Fruit fly (Drosophila melanogaster) whole organism, embryonic: ENCODE measurements around the gene nod.

Experiments
- CG10147 ChIP-seq: fragments of 200-800 bp; sonication (Bioruptor generic); optimal IDR thresholded peaks from 2 replicates; lab custom pipeline; 2019; ENCODE audit warnings: missing biosample characterization, mild to moderate bottlenecking, missing genetic modification characterization, moderate library complexity
- CG10979 ChIP-seq: fragments of 200-800 bp; sonication (Bioruptor generic); optimal IDR thresholded peaks from 2 replicates; lab custom pipeline; 2018; ENCODE audit warnings: missing biosample characterization, mild to moderate bottlenecking, missing genetic modification characterization, moderate library complexity
- CG11695 ChIP-seq: fragments of 200-800 bp; sonication (Bioruptor generic); IDR thresholded peaks from 3 replicates; pipeline ENCODE4 v1.3.6; 2022; ENCODE audit warnings: missing biosample characterization, missing genetic modification characterization
- CG12219 ChIP-seq: fragments of 200-800 bp; sonication (Bioruptor generic); optimal IDR thresholded peaks from 3 replicates; lab custom pipeline; 2018; ENCODE audit warnings: missing biosample characterization, mild to moderate bottlenecking, missing genetic modification characterization
- CG13775 ChIP-seq: fragments of 200-800 bp; sonication (Bioruptor generic); optimal IDR thresholded peaks from 3 replicates; lab custom pipeline; 2017; ENCODE audit warnings: missing biosample characterization, mild to moderate bottlenecking, missing genetic modification characterization
- CG15073 ChIP-seq: fragments of 200-800 bp; sonication (Bioruptor generic); optimal IDR thresholded peaks from 2 replicates; lab custom pipeline; 2016; ENCODE audit warnings: missing biosample characterization, missing genetic modification characterization
- CG16813 ChIP-seq: fragments of 200-800 bp; sonication (Bioruptor generic); IDR thresholded peaks from 3 replicates; pipeline ENCODE4 v1.3.6; 2022; ENCODE audit warnings: missing biosample characterization, missing genetic modification characterization; ENCODE audit not compliant: partially characterized antibody
- CG17186 ChIP-seq: fragments of 200-800 bp; sonication (Bioruptor generic); optimal IDR thresholded peaks from 3 replicates; lab custom pipeline; 2017; ENCODE audit warnings: missing biosample characterization, missing genetic modification reagents, missing genetic modification characterization
- CG18619 ChIP-seq: fragments of 200-800 bp; sonication (Bioruptor generic); optimal IDR thresholded peaks from 3 replicates; lab custom pipeline; 2017; ENCODE audit warnings: missing biosample characterization, mild to moderate bottlenecking, missing genetic modification characterization
- CG2116 ChIP-seq: fragments of 200-800 bp; sonication (Bioruptor generic); optimal IDR thresholded peaks from 3 replicates; lab custom pipeline; 2018; ENCODE audit warnings: missing biosample characterization, mild to moderate bottlenecking, missing genetic modification characterization
- CG3407 ChIP-seq: fragments of 200-800 bp; sonication (Bioruptor generic); optimal IDR thresholded peaks from 2 replicates; lab custom pipeline; 2018; ENCODE audit warnings: missing biosample characterization, mild to moderate bottlenecking, missing genetic modification characterization
- CG4404 ChIP-seq: fragments of 200-800 bp; sonication (Bioruptor generic); IDR thresholded peaks from 2 replicates; pipeline ENCODE4 v1.3.6; 2022; ENCODE audit warnings: missing biosample characterization, missing genetic modification characterization
- CG5953 ChIP-seq: fragments of 200-800 bp; sonication (Bioruptor generic); IDR thresholded peaks from 2 replicates; pipeline ENCODE4 v1.3.6; 2022; ENCODE audit warnings: missing biosample characterization, missing genetic modification characterization
- CG8281 ChIP-seq: fragments of 200-800 bp; sonication (Bioruptor generic); optimal IDR thresholded peaks from 2 replicates; lab custom pipeline; 2018; ENCODE audit warnings: missing biosample characterization, mild to moderate bottlenecking, missing genetic modification characterization, moderate library complexity
- CG9876 ChIP-seq: fragments of 200-800 bp; sonication (Bioruptor generic); optimal IDR thresholded peaks from 2 replicates; lab custom pipeline; 2016; ENCODE audit warnings: missing biosample characterization, missing genetic modification characterization
- Dll ChIP-seq: fragments of 200-800 bp; sonication (Bioruptor generic); IDR thresholded peaks from 4 replicates; pipeline ENCODE4 v1.3.6; 2022; ENCODE audit warnings: missing biosample characterization, missing genetic modification characterization; ENCODE audit not compliant: partially characterized antibody
- Fer1 ChIP-seq: fragments of 200-800 bp; sonication (Bioruptor generic); optimal IDR thresholded peaks from 2 replicates; lab custom pipeline; 2017; ENCODE audit warnings: missing biosample characterization, mild to moderate bottlenecking, missing genetic modification characterization
- Gug ChIP-seq: fragments of 200-800 bp; sonication (Bioruptor generic); IDR thresholded peaks from 4 replicates; pipeline ENCODE4 v1.3.6; 2022; ENCODE audit warnings: missing biosample characterization, missing genetic modification characterization
- H15 ChIP-seq: fragments of 200-800 bp; sonication (Bioruptor generic); IDR thresholded peaks from 3 replicates; pipeline ENCODE4 v1.3.6; 2022; ENCODE audit warnings: missing biosample characterization, missing genetic modification characterization
- H2.0 ChIP-seq: fragments of 200-800 bp; sonication (Bioruptor generic); IDR thresholded peaks from 2 replicates; pipeline ENCODE4 v1.3.6; 2022; ENCODE audit warnings: missing biosample characterization, missing genetic modification characterization
- HLH4C ChIP-seq: fragments of 200-800 bp; sonication (Bioruptor generic); IDR thresholded peaks from 3 replicates; pipeline ENCODE4 v1.3.6; 2022; ENCODE audit warnings: missing biosample characterization, missing genetic modification characterization; ENCODE audit not compliant: partially characterized antibody
- Hr39 ChIP-seq: fragments of >200 bp; optimal IDR thresholded peaks from 2 replicates; lab custom pipeline; 2017
- Med ChIP-seq: fragments of 200-800 bp; sonication (Bioruptor generic); peaks from one replicate; lab custom pipeline; 2016; ENCODE audit warnings: missing biosample characterization, missing genetic modification characterization, mild to moderate bottlenecking, inconsistent platforms, moderate library complexity
- Oli ChIP-seq: fragments of 200-800 bp; sonication (Bioruptor generic); optimal IDR thresholded peaks from 2 replicates; lab custom pipeline; 2018; ENCODE audit warnings: missing biosample characterization, mild to moderate bottlenecking, missing genetic modification characterization, moderate library complexity
- Sin3A ChIP-seq: fragments of >200 bp; optimal IDR thresholded peaks from 2 replicates; lab custom pipeline; 2018
- Sox102F ChIP-seq: fragments of 200-800 bp; sonication (Bioruptor generic); optimal IDR thresholded peaks from 2 replicates; lab custom pipeline; 2018; ENCODE audit warnings: missing biosample characterization, mild to moderate bottlenecking, missing genetic modification characterization, moderate library complexity
- Tbp ChIP-seq: fragments of >200 bp; optimal IDR thresholded peaks from 2 replicates; lab custom pipeline; 2018; ENCODE audit warnings: missing biosample characterization, missing genetic modification characterization
- Xrp1 ChIP-seq: fragments of 200-800 bp; sonication (Bioruptor generic); IDR thresholded peaks from 2 replicates; pipeline ENCODE4 v1.3.6; 2022; ENCODE audit warnings: missing biosample characterization, missing genetic modification characterization
- aop ChIP-seq: fragments of 200-800 bp; sonication (Bioruptor generic); IDR thresholded peaks from 2 replicates; pipeline ENCODE4 v1.3.6; 2022; ENCODE audit warnings: missing biosample characterization, missing genetic modification characterization
- bigmax ChIP-seq: fragments of 200-800 bp; sonication (Bioruptor generic); optimal IDR thresholded peaks from 2 replicates; lab custom pipeline; 2018; ENCODE audit warnings: missing biosample characterization, mild to moderate bottlenecking, missing genetic modification characterization
- br ChIP-seq: fragments of >200 bp; optimal IDR thresholded peaks from 2 replicates; lab custom pipeline; 2017
- btn ChIP-seq: fragments of 200-800 bp; sonication (Bioruptor generic); optimal IDR thresholded peaks from 2 replicates; lab custom pipeline; 2016; ENCODE audit warnings: missing biosample characterization, missing genetic modification characterization
- croc ChIP-seq: fragments of 200-800 bp; sonication (Bioruptor generic); conservative IDR thresholded peaks from 3 replicates; pipeline ENCODE4 v1.3.6; 2022; ENCODE audit warnings: missing biosample characterization, missing genetic modification characterization
- esg ChIP-seq: fragments of 200-800 bp; sonication (Bioruptor generic); conservative IDR thresholded peaks from 2 replicates; pipeline ENCODE4 v1.3.6; 2022; ENCODE audit warnings: missing biosample characterization, missing genetic modification characterization
- exex ChIP-seq: fragments of 200-800 bp; sonication (Bioruptor generic); optimal IDR thresholded peaks from 4 replicates; lab custom pipeline; 2018; ENCODE audit warnings: missing biosample characterization, mild to moderate bottlenecking, missing genetic modification characterization, moderate library complexity
- eyg ChIP-seq: fragments of 200-800 bp; sonication (Bioruptor generic); optimal IDR thresholded peaks from 3 replicates; lab custom pipeline; 2016; ENCODE audit warnings: missing biosample characterization, missing genetic modification characterization
- grau ChIP-seq: fragments of 200-800 bp; optimal IDR thresholded peaks from 3 replicates; lab custom pipeline; 2019; ENCODE audit warnings: missing biosample characterization, mild to moderate bottlenecking, missing genetic modification characterization, moderate library complexity
- gro ChIP-seq: fragments of 200-800 bp; sonication (Bioruptor generic); optimal IDR thresholded peaks from 2 replicates; lab custom pipeline; 2016; ENCODE audit warnings: missing biosample characterization, missing genetic modification characterization
- gt ChIP-seq: fragments of 200-800 bp; sonication (Bioruptor generic); IDR thresholded peaks from 2 replicates; pipeline ENCODE4 v1.3.6; 2022; ENCODE audit warnings: missing biosample characterization, missing genetic modification characterization
- ham ChIP-seq: fragments of 200-800 bp; sonication (Bioruptor generic); IDR thresholded peaks from 2 replicates; pipeline ENCODE4 v1.3.6; 2022; ENCODE audit warnings: missing biosample characterization, missing genetic modification characterization
- hkb ChIP-seq, 2 experiments: fragments of 200-800 bp in 1 of 2; fragments of >200 bp in 1 of 2; sonication (Bioruptor generic) in 1 of 2; IDR thresholded peaks in 1 of 2; optimal IDR thresholded peaks in 1 of 2; 2 replicates each; pipeline versions ENCODE4 v1.3.6 to Lab custom; 2017 to 2022; ENCODE audit warnings: missing biosample characterization in 1 of 2, missing genetic modification characterization in 1 of 2
- klu ChIP-seq: fragments of 200-800 bp; sonication (Bioruptor generic); IDR thresholded peaks from 2 replicates; pipeline ENCODE4 v1.3.6; 2022; ENCODE audit warnings: missing biosample characterization, missing genetic modification characterization
- nerfin-2 ChIP-seq: fragments of 200-800 bp; sonication (Bioruptor generic); IDR thresholded peaks from 2 replicates; pipeline ENCODE4 v1.3.6; 2022; ENCODE audit warnings: missing biosample characterization, missing genetic modification characterization; ENCODE audit not compliant: partially characterized antibody
- nmo ChIP-seq: fragments of 200-800 bp; sonication (Bioruptor generic); optimal IDR thresholded peaks from 2 replicates; lab custom pipeline; 2018; ENCODE audit warnings: missing biosample characterization, mild to moderate bottlenecking, missing genetic modification characterization, moderate library complexity
- odd ChIP-seq: fragments of 200-800 bp; sonication (Bioruptor generic); optimal IDR thresholded peaks from 2 replicates; lab custom pipeline; 2017; ENCODE audit warnings: missing biosample characterization, mild to moderate bottlenecking, missing genetic modification characterization
- run ChIP-seq: fragments of 200-800 bp; sonication (Bioruptor generic); optimal IDR thresholded peaks from 3 replicates; lab custom pipeline; 2018; ENCODE audit warnings: missing biosample characterization, mild to moderate bottlenecking, missing genetic modification characterization
- slp2 ChIP-seq: fragments of 200-800 bp; sonication (Bioruptor generic); optimal IDR thresholded peaks from 2 replicates; lab custom pipeline; 2016; ENCODE audit warnings: missing biosample characterization, missing genetic modification characterization
- so ChIP-seq: fragments of 200-800 bp; sonication (Bioruptor generic); IDR thresholded peaks from 3 replicates; pipeline ENCODE4 v1.3.6; 2022; ENCODE audit warnings: missing biosample characterization, missing genetic modification characterization
- stc ChIP-seq: fragments of 200-800 bp; sonication (Bioruptor generic); IDR thresholded peaks from 2 replicates; pipeline ENCODE4 v1.3.6; 2022; ENCODE audit warnings: missing biosample characterization, missing genetic modification characterization
- tgo ChIP-seq: fragments of 200-800 bp; sonication (Bioruptor generic); IDR thresholded peaks from 3 replicates; pipeline ENCODE4 v1.3.6; 2022; ENCODE audit warnings: missing biosample characterization, missing genetic modification characterization
- wek ChIP-seq: fragments of 200-800 bp; sonication (Bioruptor generic); optimal IDR thresholded peaks from 3 replicates; lab custom pipeline; 2018; ENCODE audit warnings: missing biosample characterization, mild to moderate bottlenecking, missing genetic modification characterization, moderate library complexity

The nod gene

DNA sequence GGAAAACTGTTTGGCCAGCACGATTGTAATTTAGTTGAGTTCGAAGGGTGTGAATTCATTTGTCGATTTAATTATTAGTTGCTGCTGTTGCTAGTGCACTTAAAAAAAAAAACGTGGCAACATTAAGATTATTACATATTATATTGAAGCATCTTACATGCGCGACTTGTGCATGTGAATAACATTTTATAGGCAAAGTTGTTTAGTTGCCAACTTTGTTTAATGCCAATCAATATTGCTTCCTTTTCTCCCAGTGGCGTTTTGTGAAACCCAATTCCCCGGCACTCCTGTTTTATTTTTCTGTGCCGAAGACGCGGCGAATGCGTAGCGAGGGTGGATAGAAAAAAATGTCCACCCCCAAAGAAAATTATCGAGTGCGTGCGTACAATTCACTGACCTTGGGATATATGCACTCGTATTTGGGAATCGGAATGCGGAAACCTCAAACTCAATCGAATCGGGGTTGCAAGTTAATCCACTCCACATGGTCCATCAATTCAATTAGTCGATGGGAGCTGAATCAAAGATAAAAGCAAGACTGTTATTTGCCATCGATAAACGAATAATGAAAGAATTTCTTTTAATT, 48.5 kb downstream of the nod start (continued):
- TF ChIP-seq HLH4C (GFP tag; lab: Robert Waterston, UW) (no peak), esg (GFP tag; lab: Robert Waterston, UW) (peak; percentile 40), gro (GFP tag; lab: Kevin White, UChicago) (no peak), CG5953 (GFP tag; lab: Robert Waterston, UW) (no peak), Gug (0 out of 4 replicates have a peak, but pooled peaks have one; percentile 43), CG15073 (GFP tag; lab: Kevin White, UChicago) (no peak), grau (tag; lab: Kevin White, UChicago) (peak; percentile 22), CG11695 (GFP tag; lab: Robert Waterston, UW) (peak; percentile 55; the same call in 1 of the 3 replicates), nerfin-2 (GFP tag; lab: Robert Waterston, UW) (no peak), CG13775 (peak; percentile 46), Hr39 (no peak), wek (GFP tag; lab: Kevin White, UChicago) (no peak), Tbp (no peak), slp2 (GFP tag; lab: Kevin White, UChicago) (peak; percentile 59), CG12219 (GFP tag; lab: Kevin White, UChicago) (peak; percentile 17), aop (no peak), so (GFP tag; lab: Robert Waterston, UW) (no peak; the same call in 2 of the 3 replicates), br (no peak), H15 (peak; percentile 58), H2.0 (GFP tag; lab: Robert Waterston, UW) (0 out of 2 replicates have a peak, but pooled peaks have one; percentile 6), Sin3A (lab: Kevin White, UChicago) (no peak), btn (GFP tag; lab: Kevin White, UChicago) (peak; percentile 7), run (tag; lab: Kevin White, UChicago) (no peak), Med (GFP tag; lab: Kevin White, UChicago) (peak; percentile 83), nmo (GFP tag; lab: Kevin White, UChicago) (peak; percentile 75), CG9876 (GFP tag; lab: Kevin White, UChicago) (no peak), croc (GFP tag; lab: Robert Waterston, UW) (peak; percentile 56), CG18619 (GFP tag; lab: Kevin White, UChicago) (peak; percentile 8), CG16813 (GFP tag; lab: Robert Waterston, UW) (no peak), CG10979 (tag; lab: Kevin White, UChicago) (peak; percentile 81), CG4404 (peak; percentile 39; the same call in 1 of the 2 replicates), gt (GFP tag; lab: Robert Waterston, UW) (no peak), Oli (peak; percentile 57), odd (peak; percentile 24), CG3407 (GFP tag; lab: Kevin White, UChicago) (peak; percentile 47), exex (no peak), eyg (GFP tag; lab: Kevin White, UChicago) (no peak), ham (GFP tag; lab: Robert Waterston, UW) (no peak), Fer1 (GFP tag; lab: Kevin White, UChicago) (peak; percentile 1), CG10147 (GFP tag; lab: Kevin White, UChicago) (no peak), Xrp1 (GFP tag; lab: Robert Waterston, UW) (peak; percentile 80), Sox102F (peak; percentile 63), CG17186 (GFP tag; lab: Kevin White, UChicago) (no peak), tgo (GFP tag; lab: Robert Waterston, UW) (peak; percentile 54; the same call in 2 of the 3 replicates), hkb (optimal IDR thresholded peaks at IDR 0.05; lab: Kevin White, UChicago) (no peak), hkb (GFP tag; IDR thresholded peaks at IDR 0.05; lab: Robert Waterston, UW) (peak; percentile 69), CG8281 (tag; lab: Kevin White, UChicago) (no peak), bigmax (GFP tag; lab: Kevin White, UChicago) (no peak), klu (GFP tag; lab: Robert Waterston, UW) (no peak), Dll (no peak), CG2116 (GFP tag; lab: Kevin White, UChicago) (no peak), stc (GFP tag; lab: Robert Waterston, UW) (no peak)
